Fruit fly (Drosophila melanogaster) whole organism, adult: ENCODE data around the gene Nplp2.

Experiments
- CG11617 ChIP-seq: fragments of 200-800 bp; sonication (Bioruptor generic); optimal IDR thresholded peaks from 2 replicates; lab custom pipeline; 2017; ENCODE audit warnings: mild to moderate bottlenecking, missing biosample characterization, missing genetic modification reagents, missing genetic modification characterization
- CG12768 ChIP-seq: fragments of 200-800 bp; sonication (Bioruptor generic); optimal IDR thresholded peaks from 2 replicates; lab custom pipeline; 2017; ENCODE audit warnings: missing biosample characterization, missing genetic modification characterization, mild to moderate bottlenecking, moderate library complexity, missing genetic modification reagents
- CG14711 ChIP-seq: fragments of 200-800 bp; sonication (Bioruptor generic); optimal IDR thresholded peaks from 2 replicates; lab custom pipeline; 2018; ENCODE audit warnings: missing biosample characterization, mild to moderate bottlenecking, missing genetic modification characterization, moderate library complexity
- CG1620 ChIP-seq: fragments of 200-800 bp; sonication (Bioruptor generic); optimal IDR thresholded peaks from 2 replicates; lab custom pipeline; 2016; ENCODE audit warnings: missing biosample characterization, missing genetic modification characterization
- CG33017 ChIP-seq: fragments of 200-800 bp; sonication (Bioruptor generic); optimal IDR thresholded peaks from 2 replicates; lab custom pipeline; 2018; ENCODE audit warnings: missing biosample characterization, mild to moderate bottlenecking, missing genetic modification characterization, moderate library complexity
- CG5204 ChIP-seq: fragments of 200-800 bp; sonication (Bioruptor generic); optimal IDR thresholded peaks from 2 replicates; lab custom pipeline; 2016; ENCODE audit warnings: missing biosample characterization, missing genetic modification characterization
- CG7045 ChIP-seq: fragments of 200-800 bp; sonication (Bioruptor generic); optimal IDR thresholded peaks from 2 replicates; lab custom pipeline; 2017; ENCODE audit warnings: missing biosample characterization, mild to moderate bottlenecking, missing genetic modification characterization
- CG7101 ChIP-seq: fragments of 200-800 bp; sonication (Bioruptor generic); optimal IDR thresholded peaks from 2 replicates; lab custom pipeline; 2018; ENCODE audit warnings: missing biosample characterization, mild to moderate bottlenecking, missing genetic modification characterization, moderate library complexity
- Clk ChIP-seq: fragments of 200-800 bp; sonication (Bioruptor generic); optimal IDR thresholded peaks from 2 replicates; lab custom pipeline; 2017; ENCODE audit warnings: missing biosample characterization, missing genetic modification characterization
- Crg-1 ChIP-seq: fragments of 200-800 bp; sonication (Bioruptor generic); optimal IDR thresholded peaks from 2 replicates; lab custom pipeline; 2016; ENCODE audit warnings: missing biosample characterization, missing genetic modification characterization
- Hr96 ChIP-seq: fragments of 200-800 bp; sonication (Bioruptor generic); optimal IDR thresholded peaks from 2 replicates; lab custom pipeline; 2016; ENCODE audit warnings: missing biosample characterization, missing genetic modification characterization
- Mnt ChIP-seq: fragments of 200-800 bp; sonication (Bioruptor generic); optimal IDR thresholded peaks from 2 replicates; lab custom pipeline; 2016; ENCODE audit warnings: missing biosample characterization, mild to moderate bottlenecking, missing genetic modification characterization
- bab1 ChIP-seq: fragments of 200-800 bp; sonication (Bioruptor generic); optimal IDR thresholded peaks from 3 replicates; lab custom pipeline; 2019; ENCODE audit warnings: missing biosample characterization, mild to moderate bottlenecking, missing genetic modification characterization, moderate library complexity
- cic ChIP-seq: fragments of 200-800 bp; sonication (Bioruptor generic); optimal IDR thresholded peaks from 2 replicates; lab custom pipeline; 2017; ENCODE audit warnings: missing biosample characterization, mild to moderate bottlenecking, missing genetic modification characterization, moderate library complexity
- cnc ChIP-seq, 2 experiments: fragments of >200 bp; optimal IDR thresholded peaks; 2 replicates each; lab custom pipeline; 2017
- kay ChIP-seq: fragments of 200-800 bp; sonication (Bioruptor generic); peaks from one replicate; lab custom pipeline; 2016; ENCODE audit warnings: missing biosample characterization, missing genetic modification characterization, borderline replicate concordance
- ovo ChIP-seq: fragments of 200-800 bp; sonication (Bioruptor generic); optimal IDR thresholded peaks from 2 replicates; lab custom pipeline; 2016; ENCODE audit warnings: missing biosample characterization, missing genetic modification characterization
- pad ChIP-seq: fragments of 200-800 bp; sonication (Bioruptor generic); optimal IDR thresholded peaks from 3 replicates; lab custom pipeline; 2017; ENCODE audit warnings: missing biosample characterization, missing genetic modification characterization, mild to moderate bottlenecking, moderate library complexity, missing genetic modification reagents
- tj ChIP-seq: fragments of 200-800 bp; sonication (Bioruptor generic); optimal IDR thresholded peaks from 3 replicates; lab custom pipeline; 2017; ENCODE audit warnings: missing biosample characterization, mild to moderate bottlenecking, missing genetic modification characterization, moderate library complexity
- toe ChIP-seq: fragments of 200-800 bp; sonication (Bioruptor generic); optimal IDR thresholded peaks from 2 replicates; lab custom pipeline; 2016; ENCODE audit warnings: missing biosample characterization, missing genetic modification characterization

Gene Nplp2

DNA sequence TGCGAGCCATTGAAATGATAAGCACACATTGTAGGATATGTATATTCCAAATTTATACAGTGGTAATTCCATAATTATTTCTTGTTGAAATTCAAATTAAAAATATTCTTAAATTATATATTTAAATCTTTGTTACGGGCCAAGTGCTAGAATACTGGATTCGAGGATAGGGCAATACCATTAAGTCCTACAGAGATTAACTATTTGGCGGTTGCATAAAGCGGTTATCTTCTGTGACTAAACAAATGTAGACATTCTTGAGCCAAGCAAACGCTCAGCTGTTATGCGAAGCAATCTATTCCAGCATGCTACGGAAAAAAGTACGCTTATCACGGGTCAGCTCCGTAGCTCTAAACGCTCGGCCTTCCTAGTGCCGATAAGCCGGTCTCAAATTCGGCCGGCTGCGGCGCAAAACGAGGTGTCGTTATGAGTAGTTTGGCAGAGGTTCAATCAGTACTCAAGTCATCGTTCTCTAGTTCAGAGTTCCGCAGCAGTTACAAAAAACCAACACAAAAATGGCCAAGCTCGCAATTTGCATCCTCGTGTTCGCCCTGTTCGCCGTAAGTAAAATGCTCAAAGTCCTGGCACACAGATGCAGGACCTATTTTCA lies at the start of gene Nplp2:
TSS of gene Nplp2 (plus strand) at position 293 of the 610 bp plus-strand sequence.
- TF ChIP-seq pad, result no peak
- peak; percentile 42 for TF ChIP-seq CG14711 (tag; lab: Kevin White, UChicago)
- TF ChIP-seq Mnt (GFP tag; lab: Kevin White, UChicago), result no peak
- no peak for TF ChIP-seq Clk
- no peak for TF ChIP-seq CG1620 (GFP tag; lab: Kevin White, UChicago)
- peak; percentile 79 for TF ChIP-seq CG7101
- TF ChIP-seq toe, result peak; percentile 13
- TF ChIP-seq Hr96 (GFP tag; lab: Kevin White, UChicago), result no peak
- TF ChIP-seq Crg-1 (GFP tag; lab: Kevin White, UChicago), result no peak
- TF ChIP-seq cnc (optimal IDR thresholded peaks at IDR 0.05; lab: Kevin White, UChicago), result no peak
- TF ChIP-seq CG7045 (GFP tag; lab: Kevin White, UChicago), result no peak
- TF ChIP-seq CG11617, result no peak
- TF ChIP-seq ovo (GFP tag; lab: Kevin White, UChicago), result no peak
- peak; percentile 9 for TF ChIP-seq kay (GFP tag; lab: Kevin White, UChicago)
- TF ChIP-seq CG5204, result no peak
- TF ChIP-seq cic, result no peak
- peak; percentile 72 for TF ChIP-seq CG33017 (tag; lab: Kevin White, UChicago)
- TF ChIP-seq CG12768 (GFP tag; lab: Kevin White, UChicago), result peak; percentile 20

DNA sequence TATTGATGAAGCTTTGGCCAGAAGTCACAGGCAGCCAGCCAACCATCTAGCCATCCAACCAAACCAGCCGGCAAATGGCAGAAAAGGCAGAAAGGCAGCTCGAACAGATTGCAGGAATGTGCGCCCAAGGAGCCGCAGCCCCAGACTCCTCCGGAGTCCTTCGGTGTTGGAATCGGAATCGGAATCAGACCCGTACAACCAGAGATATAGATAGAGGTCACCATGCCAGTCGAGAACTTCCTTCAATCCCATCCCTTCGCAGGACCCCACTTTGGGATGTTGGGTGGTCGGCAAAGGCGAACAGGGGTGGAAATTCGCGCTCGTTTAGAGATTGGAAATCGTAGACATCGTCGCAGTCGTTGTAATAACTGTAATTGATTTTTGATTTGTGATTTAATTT lies 43.9 kb upstream of the Nplp2 start:
- TF ChIP-seq CG7045 (GFP tag; lab: Kevin White, UChicago) (no peak), CG33017 (tag; lab: Kevin White, UChicago) (no peak), pad (no peak), bab1 (GFP tag; lab: Kevin White, UChicago) (no peak), Hr96 (GFP tag; lab: Kevin White, UChicago) (no peak), cic (no peak), cnc (optimal IDR thresholded peaks at IDR 0.05; lab: Kevin White, UChicago) (no peak), Clk (no peak), CG12768 (GFP tag; lab: Kevin White, UChicago) (no peak)

DNA sequence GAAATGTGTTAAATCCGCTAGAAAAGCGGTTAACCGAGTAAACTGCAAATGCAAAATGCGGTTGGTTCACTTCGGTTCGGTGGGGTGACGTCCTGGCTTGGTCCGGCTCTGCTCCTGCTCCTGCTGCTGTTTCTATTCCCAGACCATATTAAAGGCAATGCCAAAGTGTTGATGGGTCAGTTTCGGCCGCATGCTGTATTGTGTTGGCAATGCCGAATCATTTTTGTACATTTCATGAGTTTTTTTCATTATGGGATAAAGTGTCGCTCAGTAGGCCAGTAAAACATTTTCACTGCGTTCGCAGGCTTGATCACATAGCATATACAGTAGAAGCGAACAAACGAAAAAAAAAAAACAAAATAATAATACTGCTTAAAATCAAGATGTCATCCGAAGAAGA lies 27.3 kb upstream of the Nplp2 start, which contains the start of gene CG14113:
TSS of gene CG14113 (plus strand) at position 301 of the 400 bp plus-strand sequence.
- TF ChIP-seq toe (no peak), pad (no peak), kay (GFP tag; lab: Kevin White, UChicago) (no peak), CG7045 (GFP tag; lab: Kevin White, UChicago) (no peak), CG14711 (tag; lab: Kevin White, UChicago) (no peak), tj (no peak), ovo (GFP tag; lab: Kevin White, UChicago) (no peak)

DNA sequence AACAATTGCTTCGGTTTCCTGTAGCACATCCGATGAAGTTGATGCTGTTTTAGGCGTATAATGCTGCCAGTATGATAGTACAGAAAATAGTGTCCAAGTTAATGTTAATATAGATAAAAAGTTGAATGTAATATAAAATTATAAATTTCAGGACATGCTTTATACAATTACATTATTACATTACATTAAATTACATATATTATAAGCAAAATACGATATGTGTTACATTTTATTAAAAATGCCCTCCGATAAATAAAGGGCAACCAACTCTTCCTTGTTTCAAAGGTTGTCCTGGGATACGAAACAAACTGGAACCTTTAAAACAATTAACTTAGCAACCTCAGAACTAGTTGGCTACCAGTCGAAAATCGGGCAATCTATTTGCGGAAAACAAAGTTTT lies 7.4 kb upstream of the Nplp2 start, which contains the start of gene CG17687:
TSS of gene CG17687 (plus strand) at position 301 of the 400 bp plus-strand sequence.
- TF ChIP-seq kay (GFP tag; lab: Kevin White, UChicago) (no peak), cnc (optimal IDR thresholded peaks at IDR 0.05; lab: Kevin White, UChicago) (no peak), Hr96 (GFP tag; lab: Kevin White, UChicago) (no peak), CG5204 (no peak)

DNA sequence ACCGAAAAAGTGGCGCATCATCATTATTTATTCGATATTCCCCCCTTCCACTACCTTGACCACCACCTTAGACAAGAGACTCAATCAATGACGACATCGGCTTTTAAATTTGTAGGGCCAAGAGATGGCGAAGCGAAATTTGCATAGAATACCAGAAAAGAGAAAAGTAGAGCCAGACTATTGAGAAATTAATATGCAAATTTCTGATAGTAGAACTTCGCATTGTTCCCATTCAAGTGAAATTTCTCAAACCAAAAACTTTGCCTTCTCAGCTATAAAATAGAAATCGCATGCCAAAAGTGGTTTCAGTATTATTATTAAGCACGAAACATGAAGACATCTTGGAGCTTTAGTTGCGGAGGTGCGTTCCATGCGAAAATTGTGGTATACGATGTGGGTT lies 21.5 kb downstream of the Nplp2 start, which contains the start of gene CG14111:
TSS of gene CG14111 (plus strand) at position 301 of the 400 bp plus-strand sequence.
- TF ChIP-seq CG12768 (GFP tag; lab: Kevin White, UChicago) (no peak), CG33017 (tag; lab: Kevin White, UChicago) (no peak), CG11617 (no peak), cnc (optimal IDR thresholded peaks at IDR 0.05; lab: Kevin White, UChicago) (no peak), Hr96 (GFP tag; lab: Kevin White, UChicago) (no peak), toe (no peak), Crg-1 (GFP tag; lab: Kevin White, UChicago) (no peak), CG1620 (GFP tag; lab: Kevin White, UChicago) (no peak), ovo (GFP tag; lab: Kevin White, UChicago) (no peak), cic (no peak), Clk (no peak), CG14711 (tag; lab: Kevin White, UChicago) (no peak), tj (no peak), CG7045 (GFP tag; lab: Kevin White, UChicago) (no peak), CG5204 (no peak), kay (GFP tag; lab: Kevin White, UChicago) (no peak)

DNA sequence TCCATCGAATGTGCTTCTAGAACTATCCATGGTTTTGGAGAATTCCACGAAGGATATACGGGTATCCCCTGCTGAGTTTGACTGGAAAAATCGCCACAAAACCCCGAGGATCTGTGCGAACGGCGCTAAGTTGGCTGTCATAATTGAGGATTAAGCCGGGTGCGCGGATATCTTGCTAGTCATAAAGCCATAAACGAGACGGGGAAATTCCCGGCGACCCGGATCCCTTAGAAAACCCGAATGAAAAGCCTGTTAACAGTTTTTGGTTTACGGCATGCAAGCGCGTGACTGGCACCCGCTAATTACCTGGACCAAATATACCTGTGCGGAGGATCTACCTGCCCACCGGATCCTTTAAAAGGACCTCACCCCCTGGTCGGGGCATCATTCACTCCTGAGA lies 22.0 kb downstream of the Nplp2 start, which contains the start of gene SNCF:
TSS of gene SNCF (plus strand) at position 382 of the 400 bp plus-strand sequence.
- TF ChIP-seq CG14711 (tag; lab: Kevin White, UChicago) (no peak), tj (no peak), CG5204 (no peak), Crg-1 (GFP tag; lab: Kevin White, UChicago) (no peak), cnc (optimal IDR thresholded peaks at IDR 0.05; lab: Kevin White, UChicago) (no peak), pad (no peak), kay (GFP tag; lab: Kevin White, UChicago) (no peak), cic (no peak), CG12768 (GFP tag; lab: Kevin White, UChicago) (no peak), CG7045 (GFP tag; lab: Kevin White, UChicago) (no peak)

DNA sequence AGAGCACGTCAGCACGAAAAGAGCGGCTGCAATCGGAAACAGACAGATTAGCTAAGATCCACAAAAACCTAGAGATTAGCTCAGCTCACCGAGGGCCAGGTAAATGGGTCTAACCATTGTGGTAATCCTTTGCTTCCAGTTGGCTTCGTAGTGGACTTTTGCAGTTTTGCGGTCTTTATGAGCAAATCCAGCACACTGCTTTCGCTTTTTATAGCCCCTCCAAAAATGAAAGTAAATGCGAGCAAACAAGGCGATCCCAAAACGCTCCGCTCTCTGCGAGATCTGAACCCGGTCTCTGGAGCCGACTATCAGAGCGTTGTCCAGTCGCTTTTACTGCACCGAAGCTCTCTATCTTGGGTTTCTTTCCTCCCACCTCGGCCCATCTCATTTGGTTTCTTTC lies 25.0 kb downstream of the Nplp2 start, which contains the start of gene CG14107:
TSS of gene CG14107 (minus strand) at position 187 of the 400 bp plus-strand sequence.
- TF ChIP-seq CG14711 (tag; lab: Kevin White, UChicago) (no peak), pad (no peak), CG12768 (GFP tag; lab: Kevin White, UChicago) (no peak), CG7101 (no peak), CG33017 (tag; lab: Kevin White, UChicago) (no peak), ovo (GFP tag; lab: Kevin White, UChicago) (no peak), tj (no peak), kay (GFP tag; lab: Kevin White, UChicago) (no peak)
